Worm (Caenorhabditis elegans) whole organism, L4/young adult: Measurements from ENCODE around the gene Y38C1AA.7.

Source experiments
- W03F9.2 ChIP-seq: fragments of 150-350 bp; optimal IDR thresholded peaks from 2 replicates; lab custom pipeline; 2014; ENCODE audit warnings: missing biosample characterization, missing genetic modification characterization
- dao-5 ChIP-seq: sonication (generic microtip); optimal IDR thresholded peaks from 2 replicates; lab custom pipeline; 2016; ENCODE audit warnings: missing genotype, missing genetic modification characterization, moderate library complexity, missing compliant biosample characterization
- him-1 ChIP-seq: sonication (generic microtip); optimal IDR thresholded peaks from 2 replicates; lab custom pipeline; 2016; ENCODE audit warnings: missing genotype, missing genetic modification reagents, missing genetic modification characterization, missing compliant biosample characterization

DNA sequence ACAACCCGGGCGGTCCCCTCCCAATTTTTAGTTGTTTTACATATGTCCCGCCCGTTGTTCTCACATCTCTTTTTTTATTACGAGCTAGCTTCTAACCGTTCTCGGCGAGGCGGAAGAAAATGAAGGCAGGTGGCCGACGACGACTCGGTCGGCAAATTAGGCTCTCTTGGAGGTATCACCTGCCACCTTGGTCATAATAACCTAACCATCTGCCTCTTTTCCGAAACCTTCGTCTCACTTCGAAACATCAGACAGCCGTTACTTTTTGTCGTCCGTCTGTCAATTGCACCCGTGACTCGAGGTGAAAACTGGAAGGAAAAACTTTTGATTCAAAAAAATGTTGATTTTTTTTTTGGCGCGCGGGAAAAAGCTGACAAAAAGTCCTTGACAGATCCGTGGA lies 18.7 kb downstream of the Y38C1AA.7 start:
- no peak for TF ChIP-seq W03F9.2
- TF ChIP-seq him-1: no peak
- no peak for TF ChIP-seq dao-5 (tag; lab: Kevin White, UChicago)
